Worm (Caenorhabditis elegans): Measurements from ENCODE around the gene C14C10.2.

ce11 chrV:12570271-12570670 is 22.0 kb downstream of the C14C10.2 start:
- no peak for TF ChIP-seq tbx-2 (tag; optimal IDR thresholded peaks at IDR 0.05)
- TF ChIP-seq sdc-2 (tag; optimal IDR thresholded peaks at IDR 0.05) = no peak
- no peak for TF ChIP-seq dve-1 (tag; optimal IDR thresholded peaks at IDR 0.05)
- no peak for TF ChIP-seq ceh-14 (tag; optimal IDR thresholded peaks at IDR 0.05)
- TF ChIP-seq ref-2 (tag; optimal IDR thresholded peaks at IDR 0.05) = no peak
- no peak for TF ChIP-seq fkh-10 (GFP tag; optimal IDR thresholded peaks at IDR 0.05)
- TF ChIP-seq ceh-9 (tag; optimal IDR thresholded peaks at IDR 0.05) = no peak
- no peak for TF ChIP-seq nhr-11 (tag; optimal IDR thresholded peaks at IDR 0.05)
